Worm (Caenorhabditis elegans) whole organism, L4/young adult: ENCODE data around the gene Y61A9LA.10.

Experiments
- W03F9.2 ChIP-seq: fragments of 150-350 bp; optimal IDR thresholded peaks from 2 replicates; lab custom pipeline; 2014; ENCODE audit warnings: missing biosample characterization, missing genetic modification characterization
- dao-5 ChIP-seq: sonication (generic microtip); optimal IDR thresholded peaks from 2 replicates; lab custom pipeline; 2016; ENCODE audit warnings: missing genotype, missing genetic modification characterization, moderate library complexity, missing compliant biosample characterization
- him-1 ChIP-seq: sonication (generic microtip); optimal IDR thresholded peaks from 2 replicates; lab custom pipeline; 2016; ENCODE audit warnings: missing genotype, missing genetic modification reagents, missing genetic modification characterization, missing compliant biosample characterization

DNA sequence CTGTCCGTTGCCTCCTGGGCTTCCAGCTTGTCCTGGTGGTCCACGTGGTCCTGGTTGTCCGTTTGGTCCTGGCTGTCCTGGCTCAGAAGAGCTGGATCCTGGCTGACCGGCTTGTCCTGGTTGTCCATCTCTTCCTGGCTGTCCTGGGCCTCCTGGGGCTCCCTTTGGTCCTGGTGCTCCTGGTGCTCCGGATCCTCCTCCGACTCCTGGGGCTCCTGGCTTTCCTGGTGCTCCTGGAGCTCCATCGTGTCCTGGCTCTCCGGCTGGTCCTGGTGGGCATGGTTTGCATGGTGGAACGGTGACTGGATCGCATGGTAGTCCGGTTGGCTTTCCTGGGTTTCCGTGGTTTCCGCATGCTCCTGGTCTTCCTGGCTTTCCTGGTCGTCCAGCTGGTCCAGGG lies 37.5 kb upstream of the Y61A9LA.10 start:
- TF ChIP-seq W03F9.2 (tag; lab: Kevin White, UChicago), result no peak
- TF ChIP-seq him-1 (tag; lab: Kevin White, UChicago), result no peak
- no peak for TF ChIP-seq dao-5 (tag; lab: Kevin White, UChicago)
